Worm (Caenorhabditis elegans): Measurements from ENCODE around the gene F22B7.3.

DNA sequence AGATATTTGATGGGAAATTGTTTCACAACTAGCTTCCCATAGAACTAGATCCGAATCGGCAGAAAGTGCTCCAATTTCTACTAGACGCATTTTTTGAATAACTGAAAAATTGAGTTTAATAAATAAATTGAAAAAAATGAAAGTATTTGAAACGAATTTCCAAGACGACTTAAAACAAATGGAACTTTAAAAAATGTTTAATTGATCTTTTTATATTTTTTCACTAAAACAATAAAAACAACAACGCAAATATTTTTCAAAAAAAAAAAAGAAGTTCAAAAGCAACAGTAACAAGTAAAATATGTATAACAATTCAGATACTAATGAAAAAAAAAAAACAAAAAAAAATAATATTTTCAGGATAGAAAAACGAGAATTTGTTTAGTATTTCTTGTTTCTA lies 39.0 kb upstream of the F22B7.3 start, which contains the start of gene C06E1.9:
- TF ChIP-seq attf-6 (GFP tag; IDR thresholded peaks at IDR 0.05) (no peak), Y95B8A.8 (GFP tag; IDR thresholded peaks at IDR 0.05) (no peak), snpc-1.3 (tag; optimal IDR thresholded peaks at IDR 0.05; ENCODE audit: insufficient read depth) (no peak), Y53G8AR.9 (GFP tag; conservative IDR thresholded peaks at IDR 0.05) (no peak)

Data from whole organism, young adult.